Fruit fly (Drosophila melanogaster) whole organism, wandering third instar larva: ENCODE measurements around the gene mthl7.

Experiments used
- CrebA ChIP-seq: fragments of 200-800 bp; sonication (Bioruptor generic); optimal IDR thresholded peaks from 2 replicates; lab custom pipeline; 2016; ENCODE audit warnings: missing biosample characterization, mild to moderate bottlenecking, missing genetic modification characterization, borderline replicate concordance
- Rel ChIP-seq, 2 experiments: fragments of 200-800 bp; sonication (Bioruptor generic) in 1 of 2; optimal IDR thresholded peaks; 2 replicates in 1 of 2; 3 replicates in 1 of 2; lab custom pipeline; 2016 to 2019; ENCODE audit warnings: mild to moderate bottlenecking in 2 of 2, missing biosample characterization in 2 of 2, missing genetic modification characterization in 2 of 2, moderate library complexity in 1 of 2
- fru ChIP-seq: fragments of 200-800 bp; sonication (Bioruptor generic); optimal IDR thresholded peaks from 3 replicates; lab custom pipeline; 2016; ENCODE audit warnings: missing biosample characterization, mild to moderate bottlenecking, missing genetic modification characterization
- h ChIP-seq: fragments of 200-800 bp; sonication (Bioruptor generic); optimal IDR thresholded peaks from 3 replicates; lab custom pipeline; 2016; ENCODE audit warnings: missing biosample characterization, mild to moderate bottlenecking, missing genetic modification characterization
- sage ChIP-seq: fragments of 200-800 bp; sonication (Bioruptor generic); optimal IDR thresholded peaks from 2 replicates; lab custom pipeline; 2016; ENCODE audit warnings: missing biosample characterization, mild to moderate bottlenecking, missing genetic modification characterization

dm6 chr3L:8159724-8160422 is 20.4 kb downstream of the mthl7 start, which contains the start of gene CG43886:
- TF ChIP-seq h (GFP tag; lab: Kevin White, UChicago) (no peak), CrebA (GFP tag; lab: Kevin White, UChicago) (no peak), sage (GFP tag; lab: Kevin White, UChicago) (no peak), Rel (GFP tag; optimal IDR thresholded peaks at IDR 0.05; lab: Kevin White, UChicago) (no peak), Rel (tag; optimal IDR thresholded peaks at IDR 0.05; lab: Kevin White, UChicago) (no peak), fru (GFP tag; lab: Kevin White, UChicago) (no peak)
